Fruit fly (Drosophila melanogaster) S2 (cell line): Measurements from ENCODE around the gene CG1409.

Experiments
- CG8478 ChIP-seq: fragments of >200 bp; optimal IDR thresholded peaks from 2 replicates; lab custom pipeline; 2018
- CTCF ChIP-seq, 2 experiments: fragments of >200 bp; optimal IDR thresholded peaks; 2 replicates each; lab custom pipeline; 2018

DNA sequence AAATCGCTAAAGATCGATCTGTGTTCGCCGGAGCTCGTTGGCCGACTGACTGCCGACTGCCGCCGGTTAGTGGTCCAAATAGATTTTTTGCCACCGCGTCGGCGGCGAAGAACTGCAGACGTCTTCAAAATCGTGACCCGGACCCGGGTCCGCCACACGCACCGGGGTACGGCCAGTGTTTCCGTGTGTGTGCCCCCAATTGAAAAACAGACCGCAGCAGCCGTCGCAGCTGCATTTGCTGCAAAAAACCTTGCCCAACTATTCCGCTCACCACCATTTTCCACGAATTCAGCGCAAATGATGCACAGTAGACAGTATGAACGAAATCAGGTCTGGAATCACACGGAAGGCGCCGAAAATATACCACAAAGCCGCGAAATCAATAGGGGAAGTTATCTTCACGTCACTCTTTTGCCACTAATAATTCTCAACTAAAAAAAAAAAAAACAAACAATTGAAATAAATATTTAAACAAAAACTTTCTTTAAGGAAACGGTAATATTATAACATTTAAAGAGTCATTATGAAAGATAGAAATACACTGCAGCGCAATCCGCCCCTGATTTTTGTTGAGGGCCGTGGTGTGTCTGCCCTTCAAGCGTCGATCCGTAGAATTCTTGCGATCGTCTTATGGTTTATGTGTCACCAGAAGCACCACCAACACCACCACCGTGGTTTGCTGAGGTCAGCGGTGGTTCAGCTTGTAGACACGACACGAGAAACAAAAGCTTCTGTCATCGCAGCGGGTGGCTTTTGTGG lies 15.4 kb downstream of the CG1409 start, which contains the start of gene dec:
- TF ChIP-seq CG8478 (lab: Kevin White, UChicago) (no peak), CTCF (optimal IDR thresholded peaks at IDR 0.05; lab: Kevin White, UChicago) (no peak)
